Worm (Caenorhabditis elegans): ENCODE measurements around the gene Y71H2B.4.
"Not testable (repeated sequence)": the region's sequence is repeated elsewhere in the genome, so short reads cannot be mapped to it uniquely, and the experiment has no call there.

Y71H2B.4 gene

DNA sequence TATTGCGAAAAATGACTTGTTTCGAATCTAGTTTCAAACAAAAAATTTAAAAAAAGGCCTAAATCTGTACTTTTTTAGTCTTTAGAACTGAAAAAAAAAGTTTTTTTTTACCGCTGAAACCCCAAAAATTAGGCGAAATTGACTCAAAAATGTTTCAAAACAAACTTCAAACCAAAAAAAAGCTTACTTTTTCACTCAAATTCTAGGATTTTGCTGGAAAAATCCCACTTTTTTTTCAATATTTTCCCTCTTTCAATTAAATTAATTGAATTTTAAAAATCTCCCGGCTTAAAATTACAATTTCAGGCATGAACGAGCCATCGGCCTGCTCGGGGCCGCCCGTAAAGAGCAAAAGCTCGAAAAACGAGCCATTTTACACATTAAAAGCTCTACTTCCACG is 21.0 kb upstream of the Y71H2B.4 start, which contains the start of gene mdt-19:
TSS of gene mdt-19 (plus strand) at position 301 of the 400 bp plus-strand sequence.
- no peak for TF ChIP-seq sma-3 (GFP tag; optimal IDR thresholded peaks at IDR 0.05)
- TF ChIP-seq unc-39 (tag; optimal IDR thresholded peaks at IDR 0.05) = no peak
- TF ChIP-seq sem-4 (tag; optimal IDR thresholded peaks at IDR 0.05) = no peak
- no peak for TF ChIP-seq unc-62 (GFP tag; optimal IDR thresholded peaks at IDR 0.05)
- no peak for TF ChIP-seq blmp-1 (tag; optimal IDR thresholded peaks at IDR 0.05; ENCODE audit: insufficient read depth)
- TF ChIP-seq aly-2 (tag; optimal IDR thresholded peaks at IDR 0.05) = no peak
- TF ChIP-seq snpc-4 (tag; optimal IDR thresholded peaks at IDR 0.05) = no peak
- no peak for TF ChIP-seq F13H6.1 (tag; optimal IDR thresholded peaks at IDR 0.05)

DNA sequence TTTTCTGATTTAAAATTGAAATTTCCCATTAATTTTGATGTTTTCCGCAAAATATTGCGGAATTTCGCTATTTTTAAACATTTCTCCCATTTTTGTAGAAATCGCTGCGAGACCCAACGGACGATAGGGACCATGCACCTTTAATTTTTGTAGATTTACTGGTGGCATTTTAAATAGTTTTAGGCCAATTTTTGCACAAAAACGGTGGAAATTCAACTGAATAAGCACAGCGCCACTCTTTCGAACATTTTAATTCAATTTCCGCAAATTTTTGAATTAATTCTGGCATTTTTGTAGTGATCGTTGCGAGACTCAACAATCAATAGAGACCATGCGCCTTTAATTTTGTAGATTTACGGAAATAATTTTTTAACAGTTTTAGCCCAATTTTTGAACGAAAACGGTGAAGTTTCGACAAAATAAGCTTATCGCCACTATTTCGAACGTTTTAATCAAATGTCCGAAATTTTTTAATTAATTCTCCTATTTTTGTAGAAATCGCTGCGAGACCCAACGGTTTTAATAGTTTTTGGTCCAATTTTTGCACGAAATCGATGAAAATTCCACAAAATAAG is 20.2 kb upstream of the Y71H2B.4 start:
- no peak for TF ChIP-seq mab-5 (tag; optimal IDR thresholded peaks at IDR 0.05)
- no peak for TF ChIP-seq lsy-2 (tag; optimal IDR thresholded peaks at IDR 0.05)
- no peak for TF ChIP-seq elt-1 (tag; optimal IDR thresholded peaks at IDR 0.05)
- TF ChIP-seq snpc-4 (tag; optimal IDR thresholded peaks at IDR 0.05) = no peak
- TF ChIP-seq elt-3 (tag; optimal IDR thresholded peaks at IDR 0.05) = no peak
- no peak for TF ChIP-seq dmd-4 (tag; optimal IDR thresholded peaks at IDR 0.05)
- no peak for TF ChIP-seq ztf-1 (GFP tag; conservative IDR thresholded peaks at IDR 0.05)
- TF ChIP-seq nhr-237 (tag; optimal IDR thresholded peaks at IDR 0.05) = no peak
- TF ChIP-seq zag-1 (tag; optimal IDR thresholded peaks at IDR 0.05) = no peak
- no peak for TF ChIP-seq mdl-1 (tag; optimal IDR thresholded peaks at IDR 0.05)
- TF ChIP-seq lin-39 (tag; optimal IDR thresholded peaks at IDR 0.05) = no peak
- TF ChIP-seq sma-9 (GFP tag; optimal IDR thresholded peaks at IDR 0.05) = no peak
- no peak for TF ChIP-seq sma-9 (tag; optimal IDR thresholded peaks at IDR 0.05)
- no peak for TF ChIP-seq ama-1 (optimal IDR thresholded peaks at IDR 0.05)
- no peak for TF ChIP-seq nhr-6 (tag; optimal IDR thresholded peaks at IDR 0.05)
- TF ChIP-seq nhr-25 (tag; optimal IDR thresholded peaks at IDR 0.05) = no peak
- TF ChIP-seq nhr-12 (tag; optimal IDR thresholded peaks at IDR 0.05) = no peak

DNA sequence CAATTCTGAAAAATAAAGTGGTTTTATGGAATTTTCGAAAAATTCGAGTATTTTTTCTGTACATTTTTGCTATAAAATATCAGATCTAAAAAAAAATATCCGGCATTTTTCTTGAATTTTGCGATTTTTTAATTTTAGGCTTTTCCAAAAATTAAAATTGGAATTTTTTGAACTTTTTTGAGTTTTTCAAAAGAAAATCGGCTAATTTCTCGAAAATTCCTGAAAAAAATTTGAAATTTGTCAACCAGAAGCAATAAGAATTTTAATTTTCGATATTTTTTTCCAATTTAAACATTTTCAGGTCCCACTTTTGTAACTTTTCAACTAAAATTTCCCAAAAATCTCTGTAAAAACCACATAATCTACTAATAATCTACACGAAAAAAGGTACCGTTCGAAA is 15.1 kb upstream of the Y71H2B.4 start, which contains the start of gene Y71H2B.11:
TSS of gene Y71H2B.11 (plus strand) at position 301 of the 400 bp plus-strand sequence.
- no peak for TF ChIP-seq alr-1 (tag; optimal IDR thresholded peaks at IDR 0.05)
- no peak for TF ChIP-seq lin-39 (tag; optimal IDR thresholded peaks at IDR 0.05)
- no peak for TF ChIP-seq F13H6.1 (tag; optimal IDR thresholded peaks at IDR 0.05)
- TF ChIP-seq aly-2 (tag; optimal IDR thresholded peaks at IDR 0.05) = no peak
- no peak for TF ChIP-seq unc-62 (GFP tag; optimal IDR thresholded peaks at IDR 0.05)
- no peak for TF ChIP-seq C34F6.9 (tag; optimal IDR thresholded peaks at IDR 0.05)
- no peak for TF ChIP-seq nhr-6 (tag; optimal IDR thresholded peaks at IDR 0.05)
- TF ChIP-seq snpc-4 (tag; optimal IDR thresholded peaks at IDR 0.05) = no peak
- TF ChIP-seq crh-2 (tag; optimal IDR thresholded peaks at IDR 0.05) = no peak
- no peak for TF ChIP-seq ceh-82 (tag; optimal IDR thresholded peaks at IDR 0.05)
- no peak for TF ChIP-seq ztf-1 (GFP tag; conservative IDR thresholded peaks at IDR 0.05)
- TF ChIP-seq mdl-1 (tag; optimal IDR thresholded peaks at IDR 0.05) = no peak
- no peak for TF ChIP-seq elt-1 (tag; optimal IDR thresholded peaks at IDR 0.05)

DNA sequence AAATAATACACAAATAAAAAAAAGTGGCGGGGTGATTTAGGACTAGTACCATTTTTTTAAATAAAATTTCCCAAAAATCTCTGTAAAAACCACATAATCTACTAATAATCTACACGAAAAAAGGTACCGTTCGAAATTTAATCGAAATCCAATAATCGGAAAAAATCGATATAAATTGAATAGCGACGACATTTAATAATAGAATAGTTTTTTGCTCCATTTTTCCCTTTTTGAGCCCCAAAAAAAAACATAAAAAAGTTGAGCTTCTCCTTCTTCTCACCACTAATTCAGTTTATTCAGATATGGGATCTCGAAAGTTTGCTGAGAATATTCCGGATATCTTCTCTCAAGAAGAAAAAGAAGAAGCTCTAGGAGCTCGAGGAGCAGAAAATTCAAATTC is 11.0 kb upstream of the Y71H2B.4 start, which contains the start of gene Y71H2B.5:
TSS of gene Y71H2B.5 (plus strand) at position 301 of the 400 bp plus-strand sequence.
- TF ChIP-seq unc-62 (GFP tag; optimal IDR thresholded peaks at IDR 0.05); ztf-4 (tag; optimal IDR thresholded peaks at IDR 0.05); ztf-1 (GFP tag; conservative IDR thresholded peaks at IDR 0.05): not testable (repeated sequence)

DNA sequence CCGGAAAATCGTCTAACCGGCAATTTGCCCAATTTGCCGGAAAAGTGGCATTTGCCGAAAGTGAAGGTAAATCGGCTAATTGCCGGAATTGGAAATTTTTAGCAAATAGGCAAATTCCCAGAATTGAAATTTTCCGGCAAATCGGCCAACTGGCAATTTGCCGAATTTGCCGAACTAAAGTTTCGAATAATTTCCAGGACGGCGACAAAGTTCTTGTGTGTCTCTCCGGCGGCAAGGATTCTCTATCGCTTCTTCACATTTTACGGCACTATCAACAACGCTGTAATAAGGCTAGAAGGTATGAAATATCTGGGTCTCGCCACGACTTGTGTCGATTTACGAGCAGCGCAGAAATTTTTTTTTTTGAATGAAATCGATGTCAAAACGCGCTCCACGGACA is 2.6 kb upstream of the Y71H2B.4 start:
- no peak for TF ChIP-seq zag-1 (tag; optimal IDR thresholded peaks at IDR 0.05)
- TF ChIP-seq egl-27 (tag; optimal IDR thresholded peaks at IDR 0.05) = no peak
- no peak for TF ChIP-seq ztf-1 (GFP tag; conservative IDR thresholded peaks at IDR 0.05)
- TF ChIP-seq nhr-12 (tag; optimal IDR thresholded peaks at IDR 0.05) = no peak
- TF ChIP-seq sma-3 (GFP tag; optimal IDR thresholded peaks at IDR 0.05) = no peak
- TF ChIP-seq lin-39 (tag; optimal IDR thresholded peaks at IDR 0.05) = no peak
- TF ChIP-seq unc-55 (GFP tag; optimal IDR thresholded peaks at IDR 0.05) = no peak
- no peak for TF ChIP-seq mdl-1 (tag; optimal IDR thresholded peaks at IDR 0.05)
- no peak for TF ChIP-seq sem-4 (tag; optimal IDR thresholded peaks at IDR 0.05)
- no peak for TF ChIP-seq mbf-1 (tag; optimal IDR thresholded peaks at IDR 0.05)
- TF ChIP-seq Y55F3AM.14 (GFP tag; optimal IDR thresholded peaks at IDR 0.05) = no peak
- no peak for TF ChIP-seq lsy-2 (tag; optimal IDR thresholded peaks at IDR 0.05)
- TF ChIP-seq ceh-16 (tag; optimal IDR thresholded peaks at IDR 0.05) = no peak
